Worm (Caenorhabditis elegans): ENCODE measurements around the gene T02G5.14.

DNA sequence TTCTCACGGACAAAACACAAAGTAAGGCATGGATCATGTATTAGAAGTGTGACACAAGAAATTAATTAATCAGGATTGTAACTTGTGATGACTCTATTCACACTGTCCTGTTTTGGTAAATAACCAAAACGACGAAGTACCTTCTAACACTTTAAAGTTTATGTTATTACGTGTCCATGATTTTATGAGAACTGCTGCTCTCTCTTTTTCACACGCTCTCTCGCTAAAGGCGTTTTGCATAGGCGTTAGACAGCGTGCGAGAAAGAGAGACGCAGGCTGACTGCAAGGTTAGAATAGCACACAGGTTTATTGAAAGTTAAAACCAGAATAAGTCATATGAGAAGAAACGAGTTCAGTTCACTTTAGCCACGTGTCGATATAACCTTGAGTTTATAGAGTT, 6.0 kb downstream of the T02G5.14 start:
- TF ChIP-seq elt-3 (tag; optimal IDR thresholded peaks at IDR 0.05): no peak
- TF ChIP-seq nhr-23 (tag; optimal IDR thresholded peaks at IDR 0.05): no peak
- no peak for TF ChIP-seq jun-1 (tag; optimal IDR thresholded peaks at IDR 0.05)
- TF ChIP-seq ama-1 (optimal IDR thresholded peaks at IDR 0.05): no peak
- no peak for TF ChIP-seq lin-39 (tag; optimal IDR thresholded peaks at IDR 0.05)
- TF ChIP-seq pha-4 (tag; optimal IDR thresholded peaks at IDR 0.05): no peak
- no peak for TF ChIP-seq nhr-77 (tag; optimal IDR thresholded peaks at IDR 0.05)
- TF ChIP-seq fkh-10 (GFP tag; optimal IDR thresholded peaks at IDR 0.05): no peak
- no peak for TF ChIP-seq nhr-28 (tag; optimal IDR thresholded peaks at IDR 0.05)
